Worm (Caenorhabditis elegans): ENCODE results near the gene T13F3.4.

Gene T13F3.4

DNA sequence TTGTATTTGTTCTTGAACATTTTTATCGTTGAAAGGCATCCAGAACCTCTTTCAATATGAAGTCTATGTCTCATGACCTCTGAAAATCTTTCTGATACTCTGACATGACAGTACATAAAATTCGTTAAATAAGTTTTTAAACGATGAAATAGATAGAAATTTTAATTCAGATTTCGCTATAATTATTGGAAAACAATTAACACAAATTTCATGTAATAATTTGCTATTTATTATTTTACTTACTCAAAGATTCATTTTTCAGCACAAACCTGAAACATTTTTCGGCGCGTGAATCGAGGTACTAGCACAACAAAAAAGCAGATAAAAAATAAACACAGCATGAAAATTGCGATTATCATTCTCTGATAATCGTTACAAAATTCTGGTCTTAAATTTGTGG, at the start of gene T13F3.4:
Gene T13F3.4 (minus strand): TSS at position 101 of the 400 bp plus-strand sequence.
- TF ChIP-seq ama-1 (optimal IDR thresholded peaks at IDR 0.05): no peak
- TF ChIP-seq ztf-11 (tag; optimal IDR thresholded peaks at IDR 0.05): no peak
- TF ChIP-seq unc-62 (GFP tag; optimal IDR thresholded peaks at IDR 0.05): no peak
- no peak for TF ChIP-seq vab-15 (tag; optimal IDR thresholded peaks at IDR 0.05)
- TF ChIP-seq pax-3 (tag; optimal IDR thresholded peaks at IDR 0.05): no peak
- no peak for TF ChIP-seq tbx-2 (tag; optimal IDR thresholded peaks at IDR 0.05)
- no peak for TF ChIP-seq xbp-1 (tag; optimal IDR thresholded peaks at IDR 0.05)
- no peak for TF ChIP-seq hlh-17 (GFP tag; optimal IDR thresholded peaks at IDR 0.05; ENCODE audit: borderline replicate concordance)

DNA sequence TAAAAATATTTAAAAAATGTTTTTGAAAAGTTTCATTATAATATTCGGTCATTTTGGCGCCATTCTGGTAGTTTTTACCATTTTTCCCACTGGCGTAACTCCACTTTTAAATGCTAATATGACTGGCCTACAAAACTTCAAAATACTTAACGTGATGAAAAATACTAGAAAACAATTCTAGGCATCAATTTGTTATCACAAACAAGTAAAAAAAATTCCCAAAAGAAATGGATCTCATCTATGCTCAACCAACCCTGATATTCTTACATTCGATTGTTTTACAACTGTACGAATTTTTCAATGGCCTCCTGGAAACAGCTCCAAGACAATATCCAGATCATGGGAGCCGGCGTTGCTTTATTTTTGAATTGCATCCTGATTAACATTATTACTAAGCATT, 48.6 kb upstream of the T13F3.4 start, which contains the start of gene str-214:
Gene str-214 (plus strand): TSS at position 301 of the 400 bp plus-strand sequence.
- TF ChIP-seq efl-3 (GFP tag; optimal IDR thresholded peaks at IDR 0.05) (no peak), nhr-76 (tag; optimal IDR thresholded peaks at IDR 0.05) (no peak), fkh-10 (GFP tag; optimal IDR thresholded peaks at IDR 0.05) (no peak), lin-14 (GFP tag; optimal IDR thresholded peaks at IDR 0.05) (no peak), egl-13 (tag; optimal IDR thresholded peaks at IDR 0.05) (no peak), dpl-1 (GFP tag; optimal IDR thresholded peaks at IDR 0.05) (no peak), Y116A8C.19 (tag; optimal IDR thresholded peaks at IDR 0.05; ENCODE audit: borderline replicate concordance) (no peak), mep-1 (tag; optimal IDR thresholded peaks at IDR 0.05) (no peak), fkh-8 (tag; optimal IDR thresholded peaks at IDR 0.05) (no peak)

DNA sequence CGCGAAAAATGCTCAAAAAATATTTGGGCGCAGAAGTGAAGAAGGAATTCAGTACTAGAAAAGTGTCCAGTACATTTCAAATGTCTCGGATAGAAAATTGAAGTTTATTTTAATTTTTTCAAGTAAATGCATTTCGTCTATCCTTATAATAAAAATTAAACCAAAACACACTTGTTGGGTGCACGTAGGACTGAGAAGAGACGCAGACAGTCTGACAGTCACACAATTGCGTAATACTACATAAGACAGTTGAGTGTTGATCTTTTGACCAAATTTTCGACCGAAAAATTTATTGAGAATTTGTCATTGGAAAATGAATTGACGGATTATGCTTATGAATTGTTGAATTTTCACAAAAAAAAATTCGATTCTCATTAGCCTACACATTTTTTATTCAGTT, 43.1 kb upstream of the T13F3.4 start, which contains the start of gene oac-7:
Gene oac-7 (plus strand): TSS at position 283 of the 400 bp plus-strand sequence.
- TF ChIP-seq skn-1 (tag; optimal IDR thresholded peaks at IDR 0.05) (peak; percentile 5), egl-13 (tag; optimal IDR thresholded peaks at IDR 0.05) (no peak), blmp-1 (tag; optimal IDR thresholded peaks at IDR 0.05) (peak; percentile 4), unc-86 (tag; optimal IDR thresholded peaks at IDR 0.05) (no peak), efl-1 (optimal IDR thresholded peaks at IDR 0.05) (peak in 1 of 2 experiments; percentile 13), efl-1 (GFP tag; optimal IDR thresholded peaks at IDR 0.05 in 1 of 2) (no peak), aly-2 (tag; optimal IDR thresholded peaks at IDR 0.05) (no peak), ztf-4 (tag; optimal IDR thresholded peaks at IDR 0.05) (no peak), lin-14 (GFP tag; optimal IDR thresholded peaks at IDR 0.05) (no peak), ces-1 (GFP tag; optimal IDR thresholded peaks at IDR 0.05) (no peak), nhr-71 (tag; optimal IDR thresholded peaks at IDR 0.05) (peak; percentile 66), nhr-85 (tag) (peak; percentile 45), nhr-76 (tag; optimal IDR thresholded peaks at IDR 0.05) (no peak)

ce11 chrV:16308343-16308742, 41.9 kb upstream of the T13F3.4 start:
- no peak for TF ChIP-seq irx-1 (tag; optimal IDR thresholded peaks at IDR 0.05)
- no peak for TF ChIP-seq isw-1 (GFP tag; IDR thresholded peaks at IDR 0.05)
- no peak for TF ChIP-seq sup-37 (GFP tag; optimal IDR thresholded peaks at IDR 0.05)
- TF ChIP-seq ztf-11 (tag; optimal IDR thresholded peaks at IDR 0.05): no peak
- no peak for TF ChIP-seq alr-1 (tag; optimal IDR thresholded peaks at IDR 0.05; ENCODE audit: borderline replicate concordance)
- TF ChIP-seq F16B12.6 (tag; optimal IDR thresholded peaks at IDR 0.05): no peak
- TF ChIP-seq unc-98 (GFP tag; IDR thresholded peaks at IDR 0.05): no peak
- no peak for TF ChIP-seq rnt-1 (tag; optimal IDR thresholded peaks at IDR 0.05)
- TF ChIP-seq elt-3 (tag; optimal IDR thresholded peaks at IDR 0.05): no peak
- TF ChIP-seq nhr-76 (tag; optimal IDR thresholded peaks at IDR 0.05): no peak
- TF ChIP-seq lir-3 (tag; optimal IDR thresholded peaks at IDR 0.05; ENCODE audit: poor library complexity): no peak
- TF ChIP-seq lin-15B (tag; optimal IDR thresholded peaks at IDR 0.05): no peak
- no peak for TF ChIP-seq nhr-11 (tag; optimal IDR thresholded peaks at IDR 0.05)
- TF ChIP-seq jun-1 (tag; optimal IDR thresholded peaks at IDR 0.05): no peak
- no peak for TF ChIP-seq nhr-28 (tag; optimal IDR thresholded peaks at IDR 0.05)
- no peak for TF ChIP-seq fkh-8 (tag; optimal IDR thresholded peaks at IDR 0.05)
